Fruit fly (Drosophila melanogaster): ENCODE data around the gene Snx6.

- TF ChIP-seq ey (GFP tag; optimal IDR thresholded peaks at IDR 0.05), result no peak
- TF ChIP-seq h (GFP tag; optimal IDR thresholded peaks at IDR 0.05), result no peak
- TF ChIP-seq Hr78 (GFP tag; optimal IDR thresholded peaks at IDR 0.05), result no peak
- no peak for TF ChIP-seq woc (GFP tag; optimal IDR thresholded peaks at IDR 0.05)
- no peak for TF ChIP-seq foxo (GFP tag; optimal IDR thresholded peaks at IDR 0.05)
- no peak for TF ChIP-seq OdsH (GFP tag; optimal IDR thresholded peaks at IDR 0.05)
- no peak for TF ChIP-seq Dfd (GFP tag; optimal IDR thresholded peaks at IDR 0.05)
- TF ChIP-seq dl (GFP tag; optimal IDR thresholded peaks at IDR 0.05; ENCODE audit: insufficient read depth in 1 of 2, partially characterized antibody in 2 of 2), result no peak
Measured at dm6 chr2L:8195722-8196323, 24.7 kb downstream of the Snx6 start.

All from whole organism, wandering third instar larva.